Fruit fly (Drosophila melanogaster) whole organism, wandering third instar larva: Measurements from ENCODE around the gene CG5902.
A peak's percentile ranks its signal among the peaks of the same experiment; 100 is the strongest.

ENCODE experiments used
- Abd-B ChIP-seq: fragments of >200 bp; optimal IDR thresholded peaks from 2 replicates; lab custom pipeline; 2017; ENCODE audit warnings: missing biosample characterization, missing genetic modification characterization
- CG32264 ChIP-seq: fragments of 200-800 bp; sonication (Bioruptor generic); optimal IDR thresholded peaks from 2 replicates; lab custom pipeline; 2016; ENCODE audit warnings: missing biosample characterization, missing genetic modification characterization
- Dfd ChIP-seq: fragments of >200 bp; optimal IDR thresholded peaks from 2 replicates; lab custom pipeline; 2017; ENCODE audit warnings: missing biosample characterization, missing genetic modification characterization
- Dif ChIP-seq: fragments of 200-275, 200-300 bp; sonication (Bioruptor generic); optimal IDR thresholded peaks from 2 replicates; lab custom pipeline; 2018; ENCODE audit warnings: missing biosample characterization, missing genetic modification characterization; ENCODE audit not compliant: partially characterized antibody
- GATAd ChIP-seq: sonication (Bioruptor generic); optimal IDR thresholded peaks from 2 replicates; lab custom pipeline; 2016; ENCODE audit warnings: missing biosample characterization, missing genetic modification characterization
- HLH106 ChIP-seq: fragments of 200-800 bp; optimal IDR thresholded peaks from 3 replicates; lab custom pipeline; 2019; ENCODE audit warnings: missing biosample characterization, mild to moderate bottlenecking, missing genetic modification characterization, moderate library complexity
- Hnf4 ChIP-seq: fragments of 200-800 bp; sonication (Bioruptor generic); optimal IDR thresholded peaks from 2 replicates; lab custom pipeline; 2016; ENCODE audit warnings: missing biosample characterization, mild to moderate bottlenecking, missing genetic modification characterization
- Hr83 ChIP-seq: fragments of 200-300 bp; sonication (Bioruptor generic); optimal IDR thresholded peaks from 2 replicates; lab custom pipeline; 2016; ENCODE audit warnings: missing biosample characterization, mild to moderate bottlenecking, missing genetic modification characterization, moderate library complexity; ENCODE audit not compliant: poor library complexity, severe bottlenecking
- Mio ChIP-seq: sonication (Bioruptor generic); optimal IDR thresholded peaks from 2 replicates; lab custom pipeline; 2016; ENCODE audit warnings: missing biosample characterization, missing genetic modification characterization
- N ChIP-seq: fragments of >200 bp; optimal IDR thresholded peaks from 2 replicates; lab custom pipeline; 2018; ENCODE audit warnings: missing biosample characterization, missing external identifiers, missing genetic modification characterization
- OdsH ChIP-seq: fragments of 200-800 bp; sonication (Bioruptor generic); optimal IDR thresholded peaks from 2 replicates; lab custom pipeline; 2016; ENCODE audit warnings: missing biosample characterization, mild to moderate bottlenecking, missing genetic modification characterization
- Rel ChIP-seq, 2 experiments: fragments of 200-800 bp; sonication (Bioruptor generic) in 1 of 2; optimal IDR thresholded peaks; 2 replicates in 1 of 2; 3 replicates in 1 of 2; lab custom pipeline; 2016 to 2019; ENCODE audit warnings: mild to moderate bottlenecking in 2 of 2, missing biosample characterization in 2 of 2, missing genetic modification characterization in 2 of 2, moderate library complexity in 1 of 2
- Sp1 ChIP-seq: fragments of 200-800 bp; sonication (Bioruptor generic); optimal IDR thresholded peaks from 3 replicates; lab custom pipeline; 2019; ENCODE audit warnings: missing biosample characterization, mild to moderate bottlenecking, missing genetic modification characterization, moderate library complexity
- Vsx2 ChIP-seq: fragments of 200-300, 225-300 bp; sonication (Bioruptor generic); optimal IDR thresholded peaks from 2 replicates; lab custom pipeline; 2018; ENCODE audit warnings: missing biosample characterization, missing genetic modification characterization; ENCODE audit not compliant: partially characterized antibody
- br ChIP-seq: fragments of 200-800 bp; sonication (Bioruptor generic); optimal IDR thresholded peaks from 2 replicates; lab custom pipeline; 2016; ENCODE audit warnings: missing biosample characterization, missing genetic modification characterization
- brk ChIP-seq: fragments of 200-800 bp; sonication (Bioruptor generic); optimal IDR thresholded peaks from 2 replicates; lab custom pipeline; 2016; ENCODE audit warnings: missing biosample characterization, mild to moderate bottlenecking, missing genetic modification characterization
- dmrt93B ChIP-seq: fragments of 200-800 bp; sonication (Bioruptor generic); optimal IDR thresholded peaks from 2 replicates; lab custom pipeline; 2018; ENCODE audit warnings: missing biosample characterization, mild to moderate bottlenecking, missing genetic modification characterization
- dsf ChIP-seq: sonication (Bioruptor generic); optimal IDR thresholded peaks from 2 replicates; lab custom pipeline; 2016; ENCODE audit warnings: missing biosample characterization, missing genetic modification characterization, borderline replicate concordance
- ey ChIP-seq: fragments of 200-800 bp; sonication (Bioruptor generic); optimal IDR thresholded peaks from 2 replicates; lab custom pipeline; 2016; ENCODE audit warnings: missing biosample characterization, missing genetic modification characterization
- foxo ChIP-seq, 2 experiments: fragments of 200-800 bp; sonication (Bioruptor generic); optimal IDR thresholded peaks; 2 replicates in 1 of 2; 3 replicates in 1 of 2; lab custom pipeline; 2016 to 2017; ENCODE audit warnings: missing biosample characterization in 2 of 2, missing genetic modification characterization in 2 of 2
- fru ChIP-seq: fragments of 200-800 bp; sonication (Bioruptor generic); optimal IDR thresholded peaks from 3 replicates; lab custom pipeline; 2016; ENCODE audit warnings: missing biosample characterization, mild to moderate bottlenecking, missing genetic modification characterization
- h ChIP-seq: fragments of 200-800 bp; sonication (Bioruptor generic); optimal IDR thresholded peaks from 3 replicates; lab custom pipeline; 2016; ENCODE audit warnings: missing biosample characterization, mild to moderate bottlenecking, missing genetic modification characterization
- pan ChIP-seq: fragments of >200 bp; optimal IDR thresholded peaks from 2 replicates; lab custom pipeline; 2017
- psq ChIP-seq: fragments of 200-800 bp; sonication (Bioruptor generic); optimal IDR thresholded peaks from 3 replicates; lab custom pipeline; 2017; ENCODE audit warnings: missing biosample characterization, mild to moderate bottlenecking, missing genetic modification characterization, moderate library complexity
- rgr ChIP-seq: fragments of 200-800 bp; sonication (Bioruptor generic); optimal IDR thresholded peaks from 3 replicates; lab custom pipeline; 2016; ENCODE audit warnings: missing biosample characterization, mild to moderate bottlenecking, missing genetic modification characterization
- sage ChIP-seq: fragments of 200-800 bp; sonication (Bioruptor generic); optimal IDR thresholded peaks from 2 replicates; lab custom pipeline; 2016; ENCODE audit warnings: missing biosample characterization, mild to moderate bottlenecking, missing genetic modification characterization
- sv ChIP-seq: fragments of 200-800 bp; sonication (Bioruptor generic); optimal IDR thresholded peaks from 3 replicates; lab custom pipeline; 2016; ENCODE audit warnings: missing biosample characterization, missing genetic modification characterization
- usp ChIP-seq: fragments of >200 bp; optimal IDR thresholded peaks from 2 replicates; lab custom pipeline; 2017; ENCODE audit warnings: missing biosample characterization, missing genetic modification characterization

Gene CG5902

dm6 chr3R:24008887-24009286 lies 22.4 kb downstream of the CG5902 start:
- TF ChIP-seq Abd-B (GFP tag; lab: Kevin White, UChicago) (no peak), dsf (GFP tag; lab: Kevin White, UChicago) (no peak)

dm6 chr3R:24010637-24011214 lies 24.3 kb downstream of the CG5902 start:
- peak; percentile 16 for TF ChIP-seq Sp1 (GFP tag; lab: Kevin White, UChicago)
- TF ChIP-seq CG32264 (GFP tag; lab: Kevin White, UChicago), result no peak
- TF ChIP-seq rgr (GFP tag; lab: Kevin White, UChicago), result peak; percentile 32
- no peak for TF ChIP-seq usp (GFP tag; lab: Kevin White, UChicago)
- peak; percentile 2 for TF ChIP-seq psq (GFP tag; lab: Kevin White, UChicago)
- TF ChIP-seq HLH106 (tag; lab: Kevin White, UChicago), result peak; percentile 33
- TF ChIP-seq sv (GFP tag; lab: Kevin White, UChicago), result no peak
- no peak for TF ChIP-seq Dif
- peak; percentile 21 for TF ChIP-seq fru (GFP tag; lab: Kevin White, UChicago)
- no peak for TF ChIP-seq GATAd
- peak; percentile 27 for TF ChIP-seq OdsH (GFP tag; lab: Kevin White, UChicago)
- TF ChIP-seq h (GFP tag; lab: Kevin White, UChicago), result peak; percentile 49
- TF ChIP-seq Mio (GFP tag; lab: Kevin White, UChicago), result no peak
- no peak for TF ChIP-seq Abd-B (GFP tag; lab: Kevin White, UChicago)
- TF ChIP-seq pan, result no peak
- TF ChIP-seq br (GFP tag; lab: Kevin White, UChicago), result peak; percentile 5
- peak in 1 of 2 experiments; percentile 37 for TF ChIP-seq foxo (GFP tag; optimal IDR thresholded peaks at IDR 0.05; lab: Kevin White, UChicago)

dm6 chr3R:24012038-24012693 lies 25.7 kb downstream of the CG5902 start:
- TF ChIP-seq N (GFP tag; lab: Kevin White, UChicago) (no peak), Hr83 (GFP tag; lab: Kevin White, UChicago) (no peak), fru (GFP tag; lab: Kevin White, UChicago) (no peak), Sp1 (GFP tag; lab: Kevin White, UChicago) (no peak), sage (GFP tag; lab: Kevin White, UChicago) (no peak), Hnf4 (GFP tag; lab: Kevin White, UChicago) (no peak)

- TF ChIP-seq N (GFP tag; lab: Kevin White, UChicago) (no peak), Dfd (GFP tag; lab: Kevin White, UChicago) (no peak), ey (no peak)
Observed at dm6 chr3R:24014600-24014999, 28.2 kb downstream of the CG5902 start.

dm6 chr3R:24015449-24015848 lies 29.0 kb downstream of the CG5902 start:
- peak; percentile 7 for TF ChIP-seq rgr (GFP tag; lab: Kevin White, UChicago)
- TF ChIP-seq dsf (GFP tag; lab: Kevin White, UChicago), result no peak
- TF ChIP-seq dmrt93B, result no peak
- no peak for TF ChIP-seq h (GFP tag; lab: Kevin White, UChicago)
- no peak for TF ChIP-seq Abd-B (GFP tag; lab: Kevin White, UChicago)
- TF ChIP-seq fru (GFP tag; lab: Kevin White, UChicago), result no peak
- no peak for TF ChIP-seq Dif
- TF ChIP-seq Hnf4 (GFP tag; lab: Kevin White, UChicago), result no peak
- TF ChIP-seq Vsx2 (GFP tag; lab: Kevin White, UChicago), result no peak
- TF ChIP-seq Sp1 (GFP tag; lab: Kevin White, UChicago), result no peak
- no peak for TF ChIP-seq usp (GFP tag; lab: Kevin White, UChicago)
- no peak for TF ChIP-seq brk (GFP tag; lab: Kevin White, UChicago)
- no peak for TF ChIP-seq OdsH (GFP tag; lab: Kevin White, UChicago)
- no peak for TF ChIP-seq Rel (GFP tag; optimal IDR thresholded peaks at IDR 0.05; lab: Kevin White, UChicago)
- peak; percentile 94 for TF ChIP-seq Rel (tag; optimal IDR thresholded peaks at IDR 0.05; lab: Kevin White, UChicago)
